Worm (Caenorhabditis elegans) whole organism, early embryonic: ENCODE data around the gene F09C8.2.

Source experiments
- B0310.2 ChIP-seq: sonication (generic microtip); optimal IDR thresholded peaks from 2 replicates; lab custom pipeline; 2016; ENCODE audit warnings: mild to moderate bottlenecking, missing genetic modification characterization, missing compliant biosample characterization
- F13C5.2 ChIP-seq: sonication (generic microtip); optimal IDR thresholded peaks from 2 replicates; lab custom pipeline; 2017; ENCODE audit warnings: mild to moderate bottlenecking, missing genetic modification characterization, inconsistent platforms, missing compliant biosample characterization
- aly-1 ChIP-seq: sonication (generic microtip); optimal IDR thresholded peaks from 2 replicates; lab custom pipeline; 2016; ENCODE audit warnings: missing genetic modification characterization, missing compliant biosample characterization
- ama-1 ChIP-seq: fragments of 150-350 bp; optimal IDR thresholded peaks from 2 replicates; lab custom pipeline; 2014
- ceh-13 ChIP-seq: fragments of 200-800 bp; sonication (Bioruptor generic); optimal IDR thresholded peaks from 2 replicates; lab custom pipeline; 2018; ENCODE audit warnings: mild to moderate bottlenecking, missing genetic modification characterization, missing compliant biosample characterization
- ceh-36 ChIP-seq: sonication (generic microtip); optimal IDR thresholded peaks from 2 replicates; lab custom pipeline; 2016; ENCODE audit warnings: missing genetic modification characterization, inconsistent platforms, missing compliant biosample characterization
- ets-7 ChIP-seq: sonication (generic microtip); optimal IDR thresholded peaks from 2 replicates; lab custom pipeline; 2016; ENCODE audit warnings: missing genotype, missing genetic modification characterization, missing compliant biosample characterization
- flt-1 ChIP-seq: fragments of 200-800 bp; sonication (Bioruptor generic); IDR thresholded peaks from 2 replicates; pipeline ENCODE4 v1.3.6; 2022; ENCODE audit warnings: missing genetic modification characterization, missing compliant biosample characterization
- hmbx-1 ChIP-seq: sonication (generic microtip); optimal IDR thresholded peaks from 2 replicates; lab custom pipeline; 2016; ENCODE audit warnings: mild to moderate bottlenecking, missing genetic modification characterization, missing compliant biosample characterization
- hmg-4 ChIP-seq: fragments of 200-800 bp; sonication (Bioruptor generic); optimal IDR thresholded peaks from 2 replicates; lab custom pipeline; 2018; ENCODE audit warnings: mild to moderate bottlenecking, missing genetic modification characterization, missing compliant biosample characterization
- hnd-1 ChIP-seq: sonication (generic microtip); optimal IDR thresholded peaks from 2 replicates; lab custom pipeline; 2016; ENCODE audit warnings: missing genetic modification characterization, missing compliant biosample characterization
- pes-1 ChIP-seq: fragments of 200-800 bp; sonication (Bioruptor generic); IDR thresholded peaks from 2 replicates; pipeline ENCODE4 v1.3.6; 2022; ENCODE audit warnings: missing genetic modification reagents, missing genetic modification characterization, missing compliant biosample characterization
- scrt-1 ChIP-seq: fragments of 200-800 bp; sonication (Bioruptor generic); IDR thresholded peaks from 2 replicates; pipeline ENCODE4 v1.3.6; 2022; ENCODE audit warnings: missing genetic modification characterization, missing compliant biosample characterization
- sea-1 ChIP-seq: fragments of 200-800 bp; sonication (Bioruptor generic); conservative IDR thresholded peaks from 2 replicates; pipeline ENCODE4 v1.3.6; 2022; ENCODE audit warnings: missing genetic modification characterization, missing compliant biosample characterization
- tbx-11 ChIP-seq: fragments of 200-800 bp; sonication (Bioruptor generic); IDR thresholded peaks from 2 replicates; pipeline ENCODE4 v1.3.6; 2022; ENCODE audit warnings: missing genetic modification characterization, missing compliant biosample characterization
- tbx-37 ChIP-seq: fragments of 200-800 bp; sonication (Bioruptor generic); conservative IDR thresholded peaks from 2 replicates; pipeline ENCODE4 v1.3.6; 2022; ENCODE audit warnings: missing genetic modification reagents, missing genetic modification characterization, missing compliant biosample characterization
- tra-4 ChIP-seq: sonication (generic microtip); optimal IDR thresholded peaks from 2 replicates; lab custom pipeline; 2017; ENCODE audit warnings: missing genetic modification characterization, missing compliant biosample characterization

The F09C8.2 gene

DNA sequence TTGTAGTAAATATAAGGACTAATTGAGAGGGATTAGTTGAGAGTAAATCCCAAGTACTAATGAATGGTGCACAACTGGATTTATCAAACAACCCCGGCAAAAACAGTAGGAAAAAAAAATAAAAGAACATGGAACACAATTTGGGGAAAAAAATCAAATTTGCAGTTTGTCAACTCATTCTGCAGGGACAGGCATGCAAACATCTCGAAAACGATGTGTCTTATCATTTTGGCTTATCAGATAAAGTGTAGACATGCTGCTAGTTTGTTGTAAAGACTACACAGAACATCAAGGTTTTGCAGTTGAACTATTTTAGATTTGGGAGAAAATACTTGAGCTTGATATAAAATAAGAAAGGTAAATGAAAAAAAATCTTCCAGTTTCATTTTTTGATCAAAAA lies 6.9 kb upstream of the F09C8.2 start:
- TF ChIP-seq sea-1 (GFP tag; lab: Robert Waterston, UW) (no peak), ceh-13 (GFP tag; lab: Kevin White, UChicago) (no peak), hnd-1 (no peak), B0310.2 (tag; lab: Kevin White, UChicago) (no peak), flt-1 (GFP tag; lab: Robert Waterston, UW) (no peak), ceh-36 (tag; lab: Kevin White, UChicago) (no peak), tbx-11 (no peak), F13C5.2 (no peak), scrt-1 (GFP tag; lab: Robert Waterston, UW) (no peak), tra-4 (no peak), pes-1 (no peak), hmg-4 (GFP tag; lab: Kevin White, UChicago) (no peak)

DNA sequence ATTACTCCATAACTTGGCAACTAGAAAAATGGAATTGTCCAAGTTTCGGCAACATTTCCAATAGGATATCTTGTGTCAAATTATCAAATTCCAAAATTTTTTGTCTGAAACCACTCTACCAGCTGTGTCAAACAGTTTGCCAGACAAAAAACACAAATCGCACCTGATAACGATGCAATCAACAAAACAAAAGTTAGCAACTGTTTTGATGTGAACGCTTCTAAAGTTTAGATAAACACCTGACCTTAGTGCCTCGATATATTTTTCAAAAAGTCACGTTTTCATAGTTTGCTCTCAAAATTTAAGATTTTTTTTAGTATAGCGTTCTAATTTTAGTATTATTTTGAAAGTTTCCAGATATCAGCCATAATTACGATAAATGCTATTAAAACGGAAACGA lies 4.5 kb upstream of the F09C8.2 start:
- TF ChIP-seq sea-1 (GFP tag; lab: Robert Waterston, UW) (no peak), hmbx-1 (tag; lab: Kevin White, UChicago) (no peak), ceh-13 (GFP tag; lab: Kevin White, UChicago) (no peak), tbx-37 (GFP tag; lab: Robert Waterston, UW) (no peak), F13C5.2 (no peak), hmg-4 (GFP tag; lab: Kevin White, UChicago) (no peak), ceh-36 (tag; lab: Kevin White, UChicago) (no peak), aly-1 (tag; lab: Kevin White, UChicago) (no peak), ets-7 (tag; lab: Kevin White, UChicago) (no peak)

DNA sequence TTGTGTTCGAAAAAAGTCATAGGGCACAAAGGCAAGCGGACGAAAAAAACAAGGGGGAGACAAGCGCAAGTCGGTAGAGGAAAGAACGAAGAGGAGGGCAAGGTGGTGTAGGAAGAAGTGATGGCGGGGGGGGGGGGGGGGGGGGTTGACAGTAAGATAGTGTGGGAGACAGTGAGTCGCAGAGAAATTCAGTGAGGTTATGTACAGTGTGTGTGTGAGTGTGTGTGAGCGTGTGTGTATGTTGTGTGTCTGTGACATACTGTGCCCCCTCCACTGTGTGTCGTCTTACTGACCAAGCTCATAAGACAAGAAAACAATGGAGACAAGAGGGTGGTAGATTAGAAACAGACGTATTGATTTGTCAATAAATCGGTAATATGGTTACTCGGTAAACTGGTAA lies 3.3 kb upstream of the F09C8.2 start:
- TF ChIP-seq B0310.2 (tag; lab: Kevin White, UChicago) (no peak), ceh-36 (tag; lab: Kevin White, UChicago) (peak; percentile 38), tbx-37 (GFP tag; lab: Robert Waterston, UW) (no peak), hnd-1 (no peak), aly-1 (tag; lab: Kevin White, UChicago) (no peak), pes-1 (no peak), hmg-4 (GFP tag; lab: Kevin White, UChicago) (peak; percentile 81)

DNA sequence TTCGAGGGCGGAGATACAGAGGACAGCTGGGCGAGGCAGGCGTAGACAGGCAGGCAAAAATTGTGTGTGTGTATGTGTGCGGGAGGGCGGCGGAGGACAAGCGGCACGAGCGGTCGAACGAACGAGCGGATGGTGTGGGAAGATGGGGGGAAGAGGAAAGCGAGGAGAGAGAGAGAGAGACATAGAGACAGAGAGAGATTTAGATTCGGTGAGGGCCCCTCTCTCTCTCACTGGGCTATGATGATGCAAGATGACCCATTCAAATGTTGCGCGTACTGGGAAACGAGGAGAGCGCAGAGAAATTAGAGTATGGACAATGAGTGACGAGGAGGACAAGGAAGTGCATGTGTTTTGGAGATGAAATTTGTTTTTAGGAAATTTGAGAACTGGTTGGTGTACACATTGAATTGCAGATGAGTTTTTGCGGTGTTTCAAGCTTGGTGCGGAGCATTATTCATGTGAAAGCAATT lies 941 bp upstream of the F09C8.2 start:
- TF ChIP-seq hnd-1 = no peak
- TF ChIP-seq tbx-37 (GFP tag; lab: Robert Waterston, UW) = no peak
- peak; percentile 50 for TF ChIP-seq sea-1 (GFP tag; lab: Robert Waterston, UW)
- no peak for TF ChIP-seq scrt-1 (GFP tag; lab: Robert Waterston, UW)
- TF ChIP-seq B0310.2 (tag; lab: Kevin White, UChicago) = peak; percentile 64
- TF ChIP-seq ets-7 (tag; lab: Kevin White, UChicago) = peak; percentile 66
- TF ChIP-seq aly-1 (tag; lab: Kevin White, UChicago) = peak; percentile 77
- TF ChIP-seq hmg-4 (GFP tag; lab: Kevin White, UChicago) = peak; percentile 94
- peak; percentile 53; the same call in 1 of the 2 replicates for TF ChIP-seq tbx-11
- no peak for TF ChIP-seq hmbx-1 (tag; lab: Kevin White, UChicago)
- TF ChIP-seq F13C5.2 = peak; percentile 83
- no peak for TF ChIP-seq ceh-36 (tag; lab: Kevin White, UChicago)
- TF ChIP-seq ama-1 (lab: Kevin White, UChicago) = no peak
- no peak for TF ChIP-seq ceh-13 (GFP tag; lab: Kevin White, UChicago)
- peak; percentile 51 for TF ChIP-seq pes-1
- TF ChIP-seq flt-1 (GFP tag; lab: Robert Waterston, UW) = peak; percentile 22; the same call in 1 of the 2 replicates
- TF ChIP-seq tra-4 = no peak

- TF ChIP-seq aly-1 (tag; lab: Kevin White, UChicago) (no peak), hmg-4 (GFP tag; lab: Kevin White, UChicago) (no peak), hmbx-1 (tag; lab: Kevin White, UChicago) (no peak), ceh-13 (GFP tag; lab: Kevin White, UChicago) (no peak), tbx-37 (GFP tag; lab: Robert Waterston, UW) (no peak), scrt-1 (GFP tag; lab: Robert Waterston, UW) (no peak), pes-1 (no peak), ets-7 (tag; lab: Kevin White, UChicago) (no peak), tra-4 (no peak), F13C5.2 (no peak), ceh-36 (tag; lab: Kevin White, UChicago) (no peak), flt-1 (GFP tag; lab: Robert Waterston, UW) (no peak), tbx-11 (no peak), ama-1 (lab: Kevin White, UChicago) (no peak), sea-1 (GFP tag; lab: Robert Waterston, UW) (no peak), hnd-1 (no peak), B0310.2 (tag; lab: Kevin White, UChicago) (no peak)
Measured at ce11 chrX:16145244-16145643, 1.6 kb downstream of the F09C8.2 start.

DNA sequence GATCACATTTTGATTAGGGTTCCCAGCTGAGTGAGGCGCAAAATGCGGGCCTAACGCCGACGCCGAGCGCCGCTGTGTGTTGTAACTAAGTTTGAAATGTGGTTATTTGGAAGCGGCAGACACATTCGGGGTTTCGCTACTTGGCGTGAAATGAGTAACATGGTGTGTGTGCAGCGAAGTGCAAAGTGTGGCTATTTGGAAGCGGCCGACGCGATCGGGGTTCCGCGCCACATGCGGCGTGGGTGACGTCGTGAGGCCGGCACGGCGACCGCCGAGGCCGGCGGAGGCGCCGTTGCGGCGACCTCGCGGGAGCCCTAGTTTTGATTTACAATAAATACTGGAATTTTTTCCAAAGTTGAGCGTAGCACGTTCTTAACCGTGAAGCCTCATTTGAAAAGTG lies 2.2 kb downstream of the F09C8.2 start:
- TF ChIP-seq tbx-37 (GFP tag; lab: Robert Waterston, UW) = no peak
- TF ChIP-seq ets-7 (tag; lab: Kevin White, UChicago) = no peak
- no peak for TF ChIP-seq pes-1
- TF ChIP-seq sea-1 (GFP tag; lab: Robert Waterston, UW) = no peak; the same call in 1 of the 2 replicates
- no peak for TF ChIP-seq hmbx-1 (tag; lab: Kevin White, UChicago)
- TF ChIP-seq F13C5.2 = no peak
- no peak for TF ChIP-seq tra-4

- 0 out of 2 replicates have a peak, but pooled peaks have one; percentile 26 for TF ChIP-seq tbx-37 (GFP tag; lab: Robert Waterston, UW)
- no peak for TF ChIP-seq hmbx-1 (tag; lab: Kevin White, UChicago)
- peak; percentile 10 for TF ChIP-seq hmg-4 (GFP tag; lab: Kevin White, UChicago)
Measured at ce11 chrX:16143853-16144252, 3.0 kb downstream of the F09C8.2 start.

DNA sequence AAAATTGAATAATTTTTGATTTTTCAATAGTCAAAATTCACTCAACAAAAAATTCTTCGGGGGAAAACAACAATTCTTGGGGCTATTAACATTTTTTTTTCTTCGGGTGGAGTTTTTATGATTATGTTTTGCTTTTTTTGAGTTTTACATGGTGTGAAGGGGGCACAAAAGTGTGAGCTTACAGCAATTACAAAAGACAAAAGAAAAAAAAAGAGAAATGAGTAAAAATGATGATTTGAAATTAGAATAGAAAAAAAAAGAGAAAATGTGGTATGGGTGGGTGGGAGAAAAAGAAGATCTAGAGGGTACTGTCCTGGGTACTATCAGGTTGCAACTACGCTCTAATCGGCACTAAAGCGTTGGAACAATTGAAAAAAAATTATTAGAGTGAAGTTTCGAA lies 6.0 kb downstream of the F09C8.2 start:
- TF ChIP-seq ets-7 (tag; lab: Kevin White, UChicago) (no peak), pes-1 (no peak), B0310.2 (tag; lab: Kevin White, UChicago) (no peak), tra-4 (no peak), tbx-11 (no peak), tbx-37 (GFP tag; lab: Robert Waterston, UW) (no peak), ceh-13 (GFP tag; lab: Kevin White, UChicago) (no peak), hnd-1 (no peak), F13C5.2 (no peak), scrt-1 (GFP tag; lab: Robert Waterston, UW) (no peak), aly-1 (tag; lab: Kevin White, UChicago) (no peak), hmbx-1 (tag; lab: Kevin White, UChicago) (no peak), ceh-36 (tag; lab: Kevin White, UChicago) (no peak), hmg-4 (GFP tag; lab: Kevin White, UChicago) (no peak), sea-1 (GFP tag; lab: Robert Waterston, UW) (no peak), flt-1 (GFP tag; lab: Robert Waterston, UW) (no peak), ama-1 (lab: Kevin White, UChicago) (no peak)
